Fruit fly (Drosophila melanogaster) whole organism, embryonic: Measurements from ENCODE around the gene jet.
A peak's percentile ranks its signal among the peaks of the same experiment; 100 is the strongest.

ENCODE experiments used
- Abd-B ChIP-seq: fragments of 200-800 bp; sonication (Bioruptor generic); optimal IDR thresholded peaks from 2 replicates; lab custom pipeline; 2018; ENCODE audit warnings: missing biosample characterization, mild to moderate bottlenecking, missing genetic modification characterization, moderate library complexity
- CG10979 ChIP-seq: fragments of 200-800 bp; sonication (Bioruptor generic); optimal IDR thresholded peaks from 2 replicates; lab custom pipeline; 2018; ENCODE audit warnings: missing biosample characterization, mild to moderate bottlenecking, missing genetic modification characterization, moderate library complexity
- CG11085 ChIP-seq: fragments of 200-800 bp; sonication (Bioruptor generic); IDR thresholded peaks from 2 replicates; pipeline ENCODE4 v1.3.6; 2022; ENCODE audit warnings: missing biosample characterization, missing genetic modification characterization
- CG11247 ChIP-seq: fragments of 200-800 bp; sonication (Bioruptor generic); IDR thresholded peaks from 2 replicates; pipeline ENCODE4 v1.3.6; 2022; ENCODE audit warnings: missing biosample characterization, missing genetic modification characterization
- CG11560 ChIP-seq: fragments of 200-800 bp; sonication (Bioruptor generic); IDR thresholded peaks from 3 replicates; pipeline ENCODE4 v1.3.6; 2022; ENCODE audit warnings: missing biosample characterization, missing genetic modification characterization
- CG12071 ChIP-seq: fragments of 200-800 bp; sonication (Bioruptor generic); optimal IDR thresholded peaks from 3 replicates; lab custom pipeline; 2018; ENCODE audit warnings: missing biosample characterization, mild to moderate bottlenecking, missing genetic modification characterization
- CG15696 ChIP-seq: fragments of 200-800 bp; sonication (Bioruptor generic); optimal IDR thresholded peaks from 2 replicates; lab custom pipeline; 2019; ENCODE audit warnings: missing biosample characterization, mild to moderate bottlenecking, missing genetic modification characterization, moderate library complexity
- CG17802 ChIP-seq: fragments of 200-800 bp; sonication (Bioruptor generic); optimal IDR thresholded peaks from 2 replicates; lab custom pipeline; 2018; ENCODE audit warnings: missing biosample characterization, mild to moderate bottlenecking, missing genetic modification characterization, moderate library complexity
- CG2712 ChIP-seq: fragments of 200-800 bp; optimal IDR thresholded peaks from 3 replicates; lab custom pipeline; 2019; ENCODE audit warnings: missing biosample characterization, mild to moderate bottlenecking, missing genetic modification characterization, moderate library complexity
- CG3281 ChIP-seq: fragments of 200-800 bp; sonication (Bioruptor generic); optimal IDR thresholded peaks from 3 replicates; lab custom pipeline; 2017; ENCODE audit warnings: missing biosample characterization, mild to moderate bottlenecking, missing genetic modification characterization
- CG3407 ChIP-seq: fragments of 200-800 bp; sonication (Bioruptor generic); optimal IDR thresholded peaks from 2 replicates; lab custom pipeline; 2018; ENCODE audit warnings: missing biosample characterization, mild to moderate bottlenecking, missing genetic modification characterization
- CG4424 ChIP-seq: fragments of 200-800 bp; sonication (Bioruptor generic); optimal IDR thresholded peaks from 3 replicates; lab custom pipeline; 2016; ENCODE audit warnings: missing biosample characterization, missing genetic modification characterization
- CG6175 ChIP-seq: fragments of 200-800 bp; sonication (Bioruptor generic); IDR thresholded peaks from 3 replicates; pipeline ENCODE4 v1.3.6; 2022; ENCODE audit warnings: missing biosample characterization, missing genetic modification characterization
- CG7372 ChIP-seq: fragments of 200-800 bp; sonication (Bioruptor generic); IDR thresholded peaks from 2 replicates; pipeline ENCODE4 v1.3.6; 2022; ENCODE audit warnings: missing biosample characterization, missing genetic modification characterization
- CG7839 ChIP-seq: fragments of 200-800 bp; sonication (Bioruptor generic); optimal IDR thresholded peaks from 3 replicates; lab custom pipeline; 2018; ENCODE audit warnings: missing biosample characterization, mild to moderate bottlenecking, missing genetic modification characterization, moderate library complexity
- CG8281 ChIP-seq: fragments of 200-800 bp; sonication (Bioruptor generic); optimal IDR thresholded peaks from 2 replicates; lab custom pipeline; 2018; ENCODE audit warnings: missing biosample characterization, mild to moderate bottlenecking, missing genetic modification characterization, moderate library complexity
- CG8290 ChIP-seq, 3 experiments: fragments of 200-800 bp; sonication (Bioruptor generic); optimal IDR thresholded peaks; 2 replicates each; lab custom pipeline; 2016 to 2019; ENCODE audit warnings: missing biosample characterization in 3 of 3, missing genetic modification characterization in 3 of 3, mild to moderate bottlenecking in 2 of 3, moderate library complexity in 1 of 3
- CG9437 ChIP-seq: fragments of 200-800 bp; sonication (Bioruptor generic); optimal IDR thresholded peaks from 2 replicates; lab custom pipeline; 2018; ENCODE audit warnings: missing biosample characterization, mild to moderate bottlenecking, missing genetic modification characterization
- D19B ChIP-seq: fragments of 200-800 bp; sonication (Bioruptor generic); optimal IDR thresholded peaks from 2 replicates; lab custom pipeline; 2017; ENCODE audit warnings: missing biosample characterization, mild to moderate bottlenecking, missing genetic modification characterization
- H15 ChIP-seq: fragments of 200-800 bp; sonication (Bioruptor generic); IDR thresholded peaks from 3 replicates; pipeline ENCODE4 v1.3.6; 2022; ENCODE audit warnings: missing biosample characterization, missing genetic modification characterization
- HLH3B ChIP-seq: fragments of 200-800 bp; sonication (Bioruptor generic); IDR thresholded peaks from 2 replicates; pipeline ENCODE4 v1.3.6; 2022; ENCODE audit warnings: missing biosample characterization, missing genetic modification characterization
- Lpt ChIP-seq: fragments of >200 bp; optimal IDR thresholded peaks from 2 replicates; lab custom pipeline; 2018; ENCODE audit warnings: missing biosample characterization, missing genetic modification characterization
- Mrtf ChIP-seq: fragments of 200-800 bp; sonication (Bioruptor generic); IDR thresholded peaks from 3 replicates; pipeline ENCODE4 v1.3.6; 2022; ENCODE audit warnings: missing biosample characterization, missing genetic modification characterization
- NK7.1 ChIP-seq: fragments of 200-800 bp; sonication (Bioruptor generic); optimal IDR thresholded peaks from 3 replicates; lab custom pipeline; 2016; ENCODE audit warnings: missing biosample characterization, missing genetic modification characterization
- Nf-YC ChIP-seq: fragments of 200-800 bp; optimal IDR thresholded peaks from 3 replicates; lab custom pipeline; 2019; ENCODE audit warnings: missing biosample characterization, mild to moderate bottlenecking, missing genetic modification characterization, moderate library complexity
- Stat92E ChIP-seq, 3 experiments: fragments of >200 bp in 2 of 3; fragments of 200-800 bp in 1 of 3; sonication (Bioruptor generic) in 1 of 3; optimal IDR thresholded peaks; 2 replicates each; lab custom pipeline; 2017 to 2019; ENCODE audit warnings: missing biosample characterization in 3 of 3, missing genetic modification characterization in 3 of 3, mild to moderate bottlenecking in 1 of 3, moderate library complexity in 1 of 3
- Xbp1 ChIP-seq: fragments of 200-800 bp; sonication (Bioruptor generic); optimal IDR thresholded peaks from 3 replicates; lab custom pipeline; 2016; ENCODE audit warnings: missing biosample characterization, mild to moderate bottlenecking, missing genetic modification characterization
- abd-A ChIP-seq: fragments of 200-800 bp; sonication (Bioruptor generic); optimal IDR thresholded peaks from 3 replicates; lab custom pipeline; 2019; ENCODE audit warnings: missing biosample characterization, mild to moderate bottlenecking, missing genetic modification characterization, moderate library complexity
- cas ChIP-seq: fragments of 200-800 bp; sonication (Bioruptor generic); IDR thresholded peaks from 2 replicates; pipeline ENCODE4 v1.3.6; 2022; ENCODE audit warnings: missing biosample characterization, missing genetic modification characterization
- caup ChIP-seq: fragments of 200-800 bp; sonication (Bioruptor generic); optimal IDR thresholded peaks from 3 replicates; lab custom pipeline; 2017; ENCODE audit warnings: missing biosample characterization, mild to moderate bottlenecking, missing genetic modification characterization, moderate library complexity; ENCODE audit not compliant: severe bottlenecking
- cg ChIP-seq: fragments of 200-800 bp; sonication (Bioruptor generic); optimal IDR thresholded peaks from 3 replicates; lab custom pipeline; 2019; ENCODE audit warnings: missing biosample characterization, mild to moderate bottlenecking, missing genetic modification characterization, moderate library complexity
- chn ChIP-seq: fragments of 200-800 bp; sonication (Bioruptor generic); optimal IDR thresholded peaks from 2 replicates; lab custom pipeline; 2016; ENCODE audit warnings: missing biosample characterization, missing genetic modification characterization
- dati ChIP-seq: fragments of 200-800 bp; sonication (Bioruptor generic); IDR thresholded peaks from 2 replicates; pipeline ENCODE4 v1.3.6; 2022; ENCODE audit warnings: missing biosample characterization, missing genetic modification characterization
- gem ChIP-seq: fragments of 200-800 bp; sonication (Bioruptor generic); optimal IDR thresholded peaks from 2 replicates; lab custom pipeline; 2019; ENCODE audit warnings: missing biosample characterization, mild to moderate bottlenecking, missing genetic modification characterization, moderate library complexity
- gro ChIP-seq: fragments of 200-800 bp; sonication (Bioruptor generic); optimal IDR thresholded peaks from 2 replicates; lab custom pipeline; 2016; ENCODE audit warnings: missing biosample characterization, missing genetic modification characterization
- kah ChIP-seq: fragments of 200-800 bp; sonication (Bioruptor generic); optimal IDR thresholded peaks from 2 replicates; lab custom pipeline; 2018; ENCODE audit warnings: missing biosample characterization, mild to moderate bottlenecking, missing genetic modification characterization
- kay ChIP-seq: fragments of 200-800 bp; sonication (Bioruptor generic); optimal IDR thresholded peaks from 2 replicates; lab custom pipeline; 2016; ENCODE audit warnings: missing biosample characterization, missing genetic modification characterization
- ken ChIP-seq: fragments of 200-800 bp; sonication (Bioruptor generic); IDR thresholded peaks from 3 replicates; pipeline ENCODE4 v1.3.6; 2022; ENCODE audit warnings: missing biosample characterization, missing genetic modification characterization
- lola ChIP-seq, 3 experiments: fragments of >200 bp in 2 of 3; fragments of 200-800 bp in 1 of 3; sonication (Bioruptor generic) in 1 of 3; optimal IDR thresholded peaks; 2 replicates each; lab custom pipeline; 2017 to 2019; ENCODE audit warnings: missing biosample characterization in 3 of 3, missing genetic modification characterization in 3 of 3, mild to moderate bottlenecking in 1 of 3, moderate library complexity in 1 of 3
- maf-S ChIP-seq: fragments of 200-800 bp; sonication (Bioruptor generic); optimal IDR thresholded peaks from 2 replicates; lab custom pipeline; 2016; ENCODE audit warnings: missing biosample characterization, missing genetic modification characterization
- nerfin-1 ChIP-seq: fragments of 200-800 bp; sonication (Bioruptor generic); optimal IDR thresholded peaks from 3 replicates; lab custom pipeline; 2019; ENCODE audit warnings: missing biosample characterization, mild to moderate bottlenecking, missing genetic modification characterization, moderate library complexity
- pan ChIP-seq, 4 experiments: fragments of >200 bp in 3 of 4; fragments of 200-800 bp in 1 of 4; sonication (Bioruptor generic) in 1 of 4; optimal IDR thresholded peaks in 3 of 4; IDR thresholded peaks in 1 of 4; 2 replicates each; pipeline versions ENCODE4 v1.3.6 to Lab custom; 2017 to 2022; ENCODE audit warnings: missing biosample characterization in 2 of 4, missing genetic modification characterization in 2 of 4, mixed read lengths in 1 of 4
- psq ChIP-seq: fragments of 200-800 bp; sonication (Bioruptor generic); optimal IDR thresholded peaks from 2 replicates; lab custom pipeline; 2017; ENCODE audit warnings: missing biosample characterization, missing genetic modification characterization
- sd ChIP-seq: fragments of 200-800 bp; sonication (Bioruptor generic); optimal IDR thresholded peaks from 3 replicates; lab custom pipeline; 2018; ENCODE audit warnings: missing biosample characterization, mild to moderate bottlenecking, missing genetic modification characterization, moderate library complexity
- toy ChIP-seq: fragments of 200-800 bp; sonication (Bioruptor generic); IDR thresholded peaks from 2 replicates; pipeline ENCODE4 v1.3.6; 2022; ENCODE audit warnings: missing biosample characterization, missing genetic modification characterization
- twi ChIP-seq: fragments of 200-800 bp; optimal IDR thresholded peaks from 2 replicates; lab custom pipeline; 2019; ENCODE audit warnings: missing biosample characterization, mild to moderate bottlenecking, missing genetic modification characterization, moderate library complexity
- wek ChIP-seq: fragments of 200-800 bp; sonication (Bioruptor generic); optimal IDR thresholded peaks from 3 replicates; lab custom pipeline; 2018; ENCODE audit warnings: missing biosample characterization, mild to moderate bottlenecking, missing genetic modification characterization, moderate library complexity

The jet gene

dm6 chr2L:4981278-4981966, 31.8 kb upstream of the jet start, which contains the start of the genes CG8892 and CG34126 (continued):
- TF ChIP-seq CG2712 (peak; percentile 98), lola (GFP tag; optimal IDR thresholded peaks at IDR 0.05; lab: Kevin White, UChicago) (peak in 1 of 3 experiments; percentile 98), dati (peak; percentile 83), kah (GFP tag; lab: Kevin White, UChicago) (peak; percentile 87), NK7.1 (GFP tag; lab: Kevin White, UChicago) (peak; percentile 82), CG11247 (GFP tag; lab: Robert Waterston, UW) (peak; percentile 96), ken (GFP tag; lab: Robert Waterston, UW) (peak; percentile 98), Lpt (GFP tag; lab: Kevin White, UChicago) (no peak), HLH3B (GFP tag; lab: Robert Waterston, UW) (peak; percentile 94), CG11085 (peak; percentile 94), gro (GFP tag; lab: Kevin White, UChicago) (peak; percentile 95), CG9437 (GFP tag; lab: Kevin White, UChicago) (peak; percentile 92), CG4424 (GFP tag; lab: Kevin White, UChicago) (peak; percentile 99), Mrtf (peak; percentile 96), CG11560 (tag; lab: Robert Waterston, UW) (peak; percentile 90), CG3407 (peak; percentile 94), H15 (GFP tag; lab: Robert Waterston, UW) (peak; percentile 96), maf-S (peak; percentile 96), CG8290 (GFP tag; optimal IDR thresholded peaks at IDR 0.05; lab: Kevin White, UChicago) (peak; percentile 98), CG8290 (tag; optimal IDR thresholded peaks at IDR 0.05; lab: Kevin White, UChicago) (peak; percentile 91 to 94), nerfin-1 (tag; lab: Kevin White, UChicago) (peak; percentile 97), CG17802 (tag; lab: Kevin White, UChicago) (peak; percentile 90), CG7839 (tag; lab: Kevin White, UChicago) (peak; percentile 97), Xbp1 (GFP tag; lab: Kevin White, UChicago) (peak; percentile 99), pan (optimal IDR thresholded peaks at IDR 0.05; lab: Kevin White, UChicago) (no peak), pan (GFP tag; optimal IDR thresholded peaks at IDR 0.05 in 1 of 2, IDR thresholded peaks at IDR 0.05 in 1 of 2) (peak in 1 of 2 experiments; percentile 94), CG7372 (peak; percentile 97), cg (no peak), twi (tag; lab: Kevin White, UChicago) (peak; percentile 97), Nf-YC (peak; percentile 92), sd (tag; lab: Kevin White, UChicago) (peak; percentile 90), cas (GFP tag; lab: Robert Waterston, UW) (peak; percentile 90), wek (GFP tag; lab: Kevin White, UChicago) (peak; percentile 65), chn (GFP tag; lab: Kevin White, UChicago) (peak; percentile 98), D19B (GFP tag; lab: Kevin White, UChicago) (peak; percentile 91), psq (peak; percentile 93), CG15696 (peak; percentile 98), kay (peak; percentile 96), CG6175 (GFP tag; lab: Robert Waterston, UW) (peak; percentile 92), Abd-B (GFP tag; lab: Kevin White, UChicago) (peak; percentile 99), CG8281 (tag; lab: Kevin White, UChicago) (peak; percentile 87), gem (peak; percentile 98), CG3281 (GFP tag; lab: Kevin White, UChicago) (peak; percentile 97), CG12071 (peak; percentile 88), Stat92E (GFP tag; optimal IDR thresholded peaks at IDR 0.05; lab: Kevin White, UChicago) (peak in 1 of 3 experiments; percentile 76), CG10979 (tag; lab: Kevin White, UChicago) (peak; percentile 95), toy (GFP tag; lab: Robert Waterston, UW) (peak; percentile 93), caup (GFP tag; lab: Kevin White, UChicago) (peak; percentile 96), abd-A (tag; lab: Kevin White, UChicago) (peak; percentile 89)
